Worm (Caenorhabditis elegans): Measurements from ENCODE around the gene ddn-2.

Gene ddn-2

ce11 chrII:12944587-12945126, 35.8 kb downstream of the ddn-2 start (continued):
- peak; percentile 90 for TF ChIP-seq mxl-1 (tag; optimal IDR thresholded peaks at IDR 0.05)
- peak; percentile 90 for TF ChIP-seq F57C9.4 (tag; optimal IDR thresholded peaks at IDR 0.05)
- TF ChIP-seq snpc-1.3 (tag; optimal IDR thresholded peaks at IDR 0.05; ENCODE audit: insufficient read depth): peak; percentile 96
- peak; percentile 70; the same call in 1 of the 2 replicates for TF ChIP-seq egl-18 (GFP tag; IDR thresholded peaks at IDR 0.05)
- peak; percentile 97 for TF ChIP-seq ets-4 (GFP tag; optimal IDR thresholded peaks at IDR 0.05)
- TF ChIP-seq F39B2.1 (GFP tag; IDR thresholded peaks at IDR 0.05): 0 out of 2 replicates have a peak, but pooled peaks have one; percentile 78
- TF ChIP-seq nfyb-1 (GFP tag; IDR thresholded peaks at IDR 0.05): peak; percentile 97
- peak; percentile 96 for TF ChIP-seq F49E8.2 (tag; optimal IDR thresholded peaks at IDR 0.05; ENCODE audit: insufficient read depth)
- peak; percentile 85 for TF ChIP-seq C17E4.6 (GFP tag; IDR thresholded peaks at IDR 0.05)
- peak; percentile 87 for TF ChIP-seq hmg-20 (GFP tag; IDR thresholded peaks at IDR 0.05)
- TF ChIP-seq die-1 (tag; optimal IDR thresholded peaks at IDR 0.05): peak; percentile 92
- peak; percentile 96 for TF ChIP-seq hsf-1 (GFP tag; IDR thresholded peaks at IDR 0.05)
- TF ChIP-seq tlf-1 (GFP tag; optimal IDR thresholded peaks at IDR 0.05): peak; percentile 95
- peak; percentile 99 for TF ChIP-seq D2030.7 (GFP tag; IDR thresholded peaks at IDR 0.05)
- TF ChIP-seq Y53F4B.3 (GFP tag; IDR thresholded peaks at IDR 0.05): peak; percentile 80
- TF ChIP-seq atf-7 (tag; optimal IDR thresholded peaks at IDR 0.05): peak; percentile 93
- peak; percentile 77 for TF ChIP-seq ceh-91 (GFP tag; IDR thresholded peaks at IDR 0.05)
- peak; percentile 98 for TF ChIP-seq repo-1 (tag; optimal IDR thresholded peaks at IDR 0.05)
- peak; percentile 91 for TF ChIP-seq rcor-1 (GFP tag; IDR thresholded peaks at IDR 0.05)
- peak; percentile 68 for TF ChIP-seq F57A8.1 (GFP tag; optimal IDR thresholded peaks at IDR 0.05)
- TF ChIP-seq madf-6 (GFP tag; IDR thresholded peaks at IDR 0.05): peak; percentile 93
- TF ChIP-seq tbp1 (GFP tag; optimal IDR thresholded peaks at IDR 0.05): peak; percentile 83
- TF ChIP-seq rec-8 (tag; optimal IDR thresholded peaks at IDR 0.05): peak; percentile 82 to 98
- TF ChIP-seq ceh-58 (GFP tag; IDR thresholded peaks at IDR 0.05): 0 out of 2 replicates have a peak, but pooled peaks have one; percentile 26
- peak; percentile 64; the same call in 1 of the 2 replicates for TF ChIP-seq bed-2 (GFP tag; IDR thresholded peaks at IDR 0.05)
- TF ChIP-seq zfh-2 (GFP tag; conservative IDR thresholded peaks at IDR 0.05): peak; percentile 100
- peak; percentile 98 for TF ChIP-seq F10E7.11 (tag; optimal IDR thresholded peaks at IDR 0.05)
- peak; percentile 98 for TF ChIP-seq snpc-4 (GFP tag; optimal IDR thresholded peaks at IDR 0.05)
- peak; percentile 99 to 100 (median 99) for TF ChIP-seq snpc-4 (tag; optimal IDR thresholded peaks at IDR 0.05)
- TF ChIP-seq nhr-27 (tag; optimal IDR thresholded peaks at IDR 0.05): peak; percentile 49
- peak; percentile 96 for TF ChIP-seq ztf-26 (tag; optimal IDR thresholded peaks at IDR 0.05)
- peak; percentile 81 for TF ChIP-seq lir-1 (GFP tag; conservative IDR thresholded peaks at IDR 0.05)
- TF ChIP-seq C06A6.2 (GFP tag; conservative IDR thresholded peaks at IDR 0.05): peak; percentile 88
- TF ChIP-seq K12H6.12 (tag; optimal IDR thresholded peaks at IDR 0.05): peak; percentile 89
- peak; percentile 81 to 90 for TF ChIP-seq let-607 (tag; optimal IDR thresholded peaks at IDR 0.05)
- TF ChIP-seq ztf-22 (GFP tag; optimal IDR thresholded peaks at IDR 0.05): peak; percentile 92
- TF ChIP-seq ztf-18 (tag; optimal IDR thresholded peaks at IDR 0.05): peak; percentile 85
- peak; percentile 90; the same call in 1 of the 2 replicates for TF ChIP-seq F37B4.10 (GFP tag; IDR thresholded peaks at IDR 0.05)
- peak; percentile 87 for TF ChIP-seq zim-3 (tag; optimal IDR thresholded peaks at IDR 0.05)
- TF ChIP-seq F55B11.4 (tag; optimal IDR thresholded peaks at IDR 0.05; ENCODE audit: borderline replicate concordance, insufficient read depth): no peak
- peak; percentile 94 for TF ChIP-seq athp-1 (tag; optimal IDR thresholded peaks at IDR 0.05)
- peak; percentile 67 for TF ChIP-seq xnd-1 (tag; optimal IDR thresholded peaks at IDR 0.05)
- TF ChIP-seq sdz-38 (tag; optimal IDR thresholded peaks at IDR 0.05): peak; percentile 71
- peak; percentile 77; the same call in 1 of the 2 replicates for TF ChIP-seq aptf-2 (GFP tag; conservative IDR thresholded peaks at IDR 0.05)
- TF ChIP-seq mcd-1 (GFP tag; IDR thresholded peaks at IDR 0.05): peak; percentile 95
- peak; percentile 95 for TF ChIP-seq him-1 (tag; optimal IDR thresholded peaks at IDR 0.05)
- TF ChIP-seq B0035.1 (tag; optimal IDR thresholded peaks at IDR 0.05): peak; percentile 89

Data from whole organism, young adult.